Fruit fly (Drosophila melanogaster): Measurements from ENCODE around the gene CG4617.

Gene CG4617

DNA sequence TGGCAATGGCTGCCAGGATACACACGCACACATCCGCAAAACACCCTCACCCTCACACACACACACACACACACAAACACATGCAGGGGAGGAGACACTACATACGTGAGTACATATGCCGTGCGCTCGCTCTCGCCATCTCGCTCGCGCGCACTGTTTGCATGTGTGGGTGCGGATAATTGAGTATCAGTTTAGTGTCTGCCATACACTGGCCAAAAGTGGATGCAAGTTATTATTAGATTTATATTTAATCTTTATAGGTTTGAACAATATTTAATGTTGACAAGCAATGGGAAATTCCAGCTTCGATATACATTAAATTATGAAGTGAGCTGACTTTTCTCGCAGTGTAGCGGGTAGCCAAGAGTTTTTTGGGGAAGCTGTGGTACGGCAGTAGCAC, 13.4 kb upstream of the CG4617 start (continued):
- peak; percentile 32 for TF ChIP-seq Fer2 (tag; optimal IDR thresholded peaks at IDR 0.05)
- peak; percentile 85 for TF ChIP-seq CG15696 (tag; optimal IDR thresholded peaks at IDR 0.05)
- TF ChIP-seq twi (tag; optimal IDR thresholded peaks at IDR 0.05): peak; percentile 66
- peak; percentile 47 for TF ChIP-seq CG3407 (GFP tag; optimal IDR thresholded peaks at IDR 0.05)
- peak; percentile 33 for TF ChIP-seq org-1 (GFP tag; optimal IDR thresholded peaks at IDR 0.05)
- no peak for TF ChIP-seq da (GFP tag; optimal IDR thresholded peaks at IDR 0.05)
- TF ChIP-seq ab (GFP tag; optimal IDR thresholded peaks at IDR 0.05): no peak
- no peak for TF ChIP-seq CG17612 (GFP tag; IDR thresholded peaks at IDR 0.05)
- no peak for TF ChIP-seq kay (GFP tag; optimal IDR thresholded peaks at IDR 0.05)
- TF ChIP-seq sd (tag; optimal IDR thresholded peaks at IDR 0.05): no peak
- TF ChIP-seq Usf (GFP tag; optimal IDR thresholded peaks at IDR 0.05): peak; percentile 17
- peak; percentile 61 for TF ChIP-seq CG2120 (GFP tag; optimal IDR thresholded peaks at IDR 0.05)
- peak; percentile 7 for TF ChIP-seq CG1529 (GFP tag; optimal IDR thresholded peaks at IDR 0.05)
- peak; percentile 83 for TF ChIP-seq CG9727 (GFP tag; optimal IDR thresholded peaks at IDR 0.05)
- peak; percentile 69 for TF ChIP-seq dysf (GFP tag; IDR thresholded peaks at IDR 0.05)
- TF ChIP-seq CG12155 (GFP tag; optimal IDR thresholded peaks at IDR 0.05): peak; percentile 29
- peak; percentile 24 for TF ChIP-seq CG1832 (GFP tag; optimal IDR thresholded peaks at IDR 0.05)
- no peak for TF ChIP-seq CHES-1-like (GFP tag; optimal IDR thresholded peaks at IDR 0.05)
- TF ChIP-seq CG8281 (tag; optimal IDR thresholded peaks at IDR 0.05): peak; percentile 20
- TF ChIP-seq CG34376 (GFP tag; optimal IDR thresholded peaks at IDR 0.05): peak; percentile 47
- TF ChIP-seq E2f1 (GFP tag; IDR thresholded peaks at IDR 0.05): peak; percentile 57
- no peak for TF ChIP-seq CG6791 (GFP tag; IDR thresholded peaks at IDR 0.05; ENCODE audit: partially characterized antibody)
- no peak for TF ChIP-seq CG17912 (GFP tag; optimal IDR thresholded peaks at IDR 0.05)
- TF ChIP-seq ash1 (GFP tag; optimal IDR thresholded peaks at IDR 0.05): no peak
- no peak for TF ChIP-seq MESR4 (GFP tag; optimal IDR thresholded peaks at IDR 0.05)
- TF ChIP-seq CG4617 (GFP tag; optimal IDR thresholded peaks at IDR 0.05; ENCODE audit: borderline replicate concordance): peak; percentile 5
- no peak for TF ChIP-seq B-H1 (GFP tag; IDR thresholded peaks at IDR 0.05)
- peak; percentile 53 for TF ChIP-seq Chrac-16 (GFP tag; optimal IDR thresholded peaks at IDR 0.05)
- no peak for TF ChIP-seq Sry-β (GFP tag; optimal IDR thresholded peaks at IDR 0.05)
- peak; percentile 22 for TF ChIP-seq CG2875 (GFP tag; optimal IDR thresholded peaks at IDR 0.05)
- peak; percentile 52 for TF ChIP-seq CG18476 (GFP tag; optimal IDR thresholded peaks at IDR 0.05)
- no peak for TF ChIP-seq nom (GFP tag; optimal IDR thresholded peaks at IDR 0.05)
- TF ChIP-seq CG8290 (GFP tag; optimal IDR thresholded peaks at IDR 0.05): no peak
- peak in 1 of 2 experiments; percentile 68 for TF ChIP-seq CG8290 (tag; optimal IDR thresholded peaks at IDR 0.05)
- TF ChIP-seq Vsx1 (GFP tag; optimal IDR thresholded peaks at IDR 0.05): peak; percentile 17
- TF ChIP-seq kah (GFP tag; optimal IDR thresholded peaks at IDR 0.05): no peak
- TF ChIP-seq lab (GFP tag; optimal IDR thresholded peaks at IDR 0.05): peak; percentile 82
- TF ChIP-seq Meics (GFP tag; optimal IDR thresholded peaks at IDR 0.05): peak; percentile 64
- TF ChIP-seq disco-r (GFP tag; optimal IDR thresholded peaks at IDR 0.05): no peak
- peak; percentile 15 for TF ChIP-seq MTF-1 (GFP tag; optimal IDR thresholded peaks at IDR 0.05; ENCODE audit: borderline replicate concordance)
- no peak for TF ChIP-seq dimm (GFP tag; IDR thresholded peaks at IDR 0.05)
- no peak for TF ChIP-seq C15 (GFP tag; IDR thresholded peaks at IDR 0.05)
- TF ChIP-seq Doc3 (GFP tag; IDR thresholded peaks at IDR 0.05; ENCODE audit: partially characterized antibody): no peak
- TF ChIP-seq abd-A (tag; optimal IDR thresholded peaks at IDR 0.05): peak; percentile 65
- no peak for TF ChIP-seq eyg (GFP tag; optimal IDR thresholded peaks at IDR 0.05)
- no peak for TF ChIP-seq sr (GFP tag; IDR thresholded peaks at IDR 0.05)
- TF ChIP-seq CG7357 (GFP tag; IDR thresholded peaks at IDR 0.05): peak; percentile 48; the same call in 1 of the 3 replicates
- TF ChIP-seq Jarid2 (GFP tag; optimal IDR thresholded peaks at IDR 0.05): peak; percentile 25
- TF ChIP-seq p53 (GFP tag; optimal IDR thresholded peaks at IDR 0.05): no peak
- TF ChIP-seq CG17359 (tag; optimal IDR thresholded peaks at IDR 0.05): peak; percentile 70
- TF ChIP-seq usp (GFP tag; optimal IDR thresholded peaks at IDR 0.05): no peak

All from whole organism, embryonic.